Worm (Caenorhabditis elegans) whole organism, L3 larva: ENCODE results near the gene T04F3.1.

Source experiments
- ceh-16 ChIP-seq: sonication (generic microtip); optimal IDR thresholded peaks from 2 replicates; lab custom pipeline; 2017; ENCODE audit warnings: missing biosample characterization, missing genetic modification characterization
- nfya-1 ChIP-seq: sonication (generic microtip); optimal IDR thresholded peaks from 2 replicates; lab custom pipeline; 2017; ENCODE audit warnings: missing genetic modification characterization, mild to moderate bottlenecking, missing compliant biosample characterization, antibody characterized with exemption, moderate library complexity; ENCODE audit not compliant: insufficient read depth
- skn-1 ChIP-seq: fragments of 150-350 bp; optimal IDR thresholded peaks from 2 replicates; lab custom pipeline; 2014; ENCODE audit warnings: missing biosample characterization, missing genetic modification characterization

DNA sequence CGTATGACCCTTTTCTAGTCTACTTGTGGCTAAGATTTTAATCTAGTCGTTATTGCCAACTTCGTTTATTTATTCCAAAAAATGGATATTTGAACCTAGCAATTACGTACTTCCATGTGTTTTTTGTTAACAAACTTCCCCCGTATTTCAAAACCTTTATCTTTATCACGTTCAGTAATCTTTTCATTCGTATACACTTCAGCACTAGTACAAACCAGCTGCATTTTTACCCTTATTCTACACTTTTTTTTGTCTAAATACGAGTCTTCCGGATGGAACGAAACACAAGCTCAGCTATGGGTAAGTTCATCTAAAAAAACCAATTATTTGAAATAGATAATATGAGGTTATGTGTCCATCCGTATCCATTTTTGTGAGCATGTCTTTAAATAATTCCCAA is 49.6 kb downstream of the T04F3.1 start, which contains the start of gene D2023.1:
- TF ChIP-seq nfya-1 (tag; lab: Kevin White, UChicago): no peak
- TF ChIP-seq skn-1: no peak
- TF ChIP-seq ceh-16 (tag; lab: Kevin White, UChicago): no peak
